Fruit fly (Drosophila melanogaster): ENCODE measurements around the gene hdly.
A peak's percentile ranks its signal among the peaks of the same experiment; 100 is the strongest.

Gene hdly

dm6 chr3R:20956875-20957874 lies 43.1 kb downstream of the hdly start (continued):
- TF ChIP-seq net (GFP tag; optimal IDR thresholded peaks at IDR 0.05) (peak; percentile 86), lz (GFP tag; optimal IDR thresholded peaks at IDR 0.05) (peak; percentile 87), CG4318 (GFP tag; optimal IDR thresholded peaks at IDR 0.05) (peak; percentile 76), CG6276 (GFP tag; optimal IDR thresholded peaks at IDR 0.05) (peak; percentile 81), acj6 (GFP tag; optimal IDR thresholded peaks at IDR 0.05) (peak; percentile 77), CG9139 (GFP tag; optimal IDR thresholded peaks at IDR 0.05) (no peak), CG6163 (GFP tag; IDR thresholded peaks at IDR 0.05) (peak; percentile 35; the same call in 2 of the 3 replicates), Eip78C (GFP tag) (peak; percentile 90), Eip75B (GFP tag; optimal IDR thresholded peaks at IDR 0.05) (peak; percentile 87), Sox14 (GFP tag; optimal IDR thresholded peaks at IDR 0.05) (peak; percentile 73), fd59A (GFP tag; optimal IDR thresholded peaks at IDR 0.05) (peak; percentile 47), Blimp-1 (GFP tag; optimal IDR thresholded peaks at IDR 0.05) (peak; percentile 73), Ets96B (tag; optimal IDR thresholded peaks at IDR 0.05) (peak; percentile 66), eg (GFP tag; IDR thresholded peaks at IDR 0.05) (peak; percentile 56; the same call in 2 of the 3 replicates), CG10631 (GFP tag; optimal IDR thresholded peaks at IDR 0.05) (peak; percentile 72), CG7368 (GFP tag; optimal IDR thresholded peaks at IDR 0.05) (peak; percentile 44), pdm3 (GFP tag; optimal IDR thresholded peaks at IDR 0.05) (peak; percentile 84), fd85E (GFP tag; optimal IDR thresholded peaks at IDR 0.05) (peak; percentile 18), CG3032 (tag; optimal IDR thresholded peaks at IDR 0.05) (peak; percentile 66), cyc (GFP tag; optimal IDR thresholded peaks at IDR 0.05) (peak; percentile 86), Sox102F (GFP tag; optimal IDR thresholded peaks at IDR 0.05) (peak; percentile 79), fkh (GFP tag; optimal IDR thresholded peaks at IDR 0.05) (peak; percentile 41), CG11902 (GFP tag; optimal IDR thresholded peaks at IDR 0.05) (peak; percentile 72), svp (GFP tag) (peak; percentile 92), CG8319 (GFP tag; optimal IDR thresholded peaks at IDR 0.05) (peak; percentile 72)

dm6 chr3R:20958599-20959150 lies 44.6 kb downstream of the hdly start:
- TF ChIP-seq CG15336 (GFP tag; IDR thresholded peaks at IDR 0.05) = 0 out of 2 replicates have a peak, but pooled peaks have one; percentile 9
- no peak for TF ChIP-seq CG16779 (tag; optimal IDR thresholded peaks at IDR 0.05)

DNA sequence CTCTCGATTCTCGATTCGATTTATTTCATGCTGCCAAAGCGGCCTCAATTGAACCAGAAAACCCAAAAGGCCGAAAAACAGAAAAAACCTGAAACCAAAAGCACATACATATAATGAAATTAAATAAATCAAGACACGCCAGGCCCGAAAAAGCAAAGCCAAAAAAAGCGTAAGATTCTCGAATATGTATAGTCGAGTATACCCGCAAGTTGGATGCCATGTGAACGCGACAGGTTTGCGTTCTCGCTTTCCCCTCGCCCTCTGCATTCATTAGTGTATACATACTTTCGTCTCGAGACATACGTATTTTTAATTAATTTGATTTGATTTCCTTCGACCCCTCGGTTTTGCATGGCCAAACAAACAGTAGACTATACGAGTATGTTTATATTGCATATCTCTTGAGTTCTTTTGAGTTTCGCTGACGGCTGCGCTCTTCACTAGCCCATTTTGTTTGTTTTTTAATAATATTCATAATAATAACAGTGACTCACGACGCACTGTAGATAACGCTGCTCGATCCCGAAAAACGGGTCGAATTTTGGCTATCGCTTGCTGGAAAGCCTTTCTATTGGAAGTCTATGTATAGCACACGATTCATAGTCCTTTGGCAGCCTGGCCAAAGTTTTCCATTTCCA lies 46.9 kb downstream of the hdly start:
- TF ChIP-seq svp (GFP tag) (peak; percentile 76), pdm3 (GFP tag; optimal IDR thresholded peaks at IDR 0.05) (no peak), CG15336 (GFP tag; IDR thresholded peaks at IDR 0.05) (0 out of 2 replicates have a peak, but pooled peaks have one; percentile 10), CG10631 (GFP tag; optimal IDR thresholded peaks at IDR 0.05) (no peak), vri (GFP tag; optimal IDR thresholded peaks at IDR 0.05) (peak; percentile 53), Eip78C (GFP tag) (peak; percentile 38)

- no peak for TF ChIP-seq net (GFP tag; optimal IDR thresholded peaks at IDR 0.05)
- peak; percentile 10 for TF ChIP-seq svp (GFP tag)
These were observed 47.9 kb downstream of the hdly start for dm6 chr3R:20961993-20962392.

- no peak for TF ChIP-seq Ets21C (GFP tag; optimal IDR thresholded peaks at IDR 0.05)
- TF ChIP-seq esn (GFP tag; optimal IDR thresholded peaks at IDR 0.05) = no peak
- no peak for TF ChIP-seq eg (GFP tag; IDR thresholded peaks at IDR 0.05)
- TF ChIP-seq CG8319 (GFP tag; optimal IDR thresholded peaks at IDR 0.05) = no peak
- peak; percentile 39 for TF ChIP-seq svp (GFP tag)
- TF ChIP-seq CG8632 (GFP tag; optimal IDR thresholded peaks at IDR 0.05) = no peak
These were observed 48.9 kb downstream of the hdly start for dm6 chr3R:20962965-20963364.
